Worm (Caenorhabditis elegans): ENCODE results near the gene F46C8.3.

- TF ChIP-seq ets-7 (tag; optimal IDR thresholded peaks at IDR 0.05) (no peak), tbx-11 (GFP tag; IDR thresholded peaks at IDR 0.05) (no peak), hmbx-1 (tag; optimal IDR thresholded peaks at IDR 0.05) (no peak), B0310.2 (tag; optimal IDR thresholded peaks at IDR 0.05) (no peak), ama-1 (optimal IDR thresholded peaks at IDR 0.05) (no peak), flt-1 (GFP tag; IDR thresholded peaks at IDR 0.05) (no peak), pes-1 (GFP tag; IDR thresholded peaks at IDR 0.05) (no peak), tra-4 (tag; optimal IDR thresholded peaks at IDR 0.05) (no peak), F13C5.2 (tag; optimal IDR thresholded peaks at IDR 0.05) (no peak)
These were observed 14.7 kb downstream of the F46C8.3 start, which contains the start of gene glb-16 for ce11 chrX:7540033-7540432.

Data from whole organism, early embryonic.